Fruit fly (Drosophila melanogaster): ENCODE measurements around the gene mrt.

Gene mrt

dm6 chr3R:27282286-27282685, at the start of gene mrt:
Gene mrt, minus strand, starts transcription at chr3R:27282661.
- TF ChIP-seq CTCF (optimal IDR thresholded peaks at IDR 0.05) (no peak), CG8478 (optimal IDR thresholded peaks at IDR 0.05) (no peak)

dm6 chr3R:27330782-27331181, 48.3 kb upstream of the mrt start, which contains the start of gene CG3330:
Gene CG3330, minus strand, starts transcription at chr3R:27330882.
- TF ChIP-seq CG8478 (optimal IDR thresholded peaks at IDR 0.05) (no peak), CTCF (optimal IDR thresholded peaks at IDR 0.05) (no peak)

DNA sequence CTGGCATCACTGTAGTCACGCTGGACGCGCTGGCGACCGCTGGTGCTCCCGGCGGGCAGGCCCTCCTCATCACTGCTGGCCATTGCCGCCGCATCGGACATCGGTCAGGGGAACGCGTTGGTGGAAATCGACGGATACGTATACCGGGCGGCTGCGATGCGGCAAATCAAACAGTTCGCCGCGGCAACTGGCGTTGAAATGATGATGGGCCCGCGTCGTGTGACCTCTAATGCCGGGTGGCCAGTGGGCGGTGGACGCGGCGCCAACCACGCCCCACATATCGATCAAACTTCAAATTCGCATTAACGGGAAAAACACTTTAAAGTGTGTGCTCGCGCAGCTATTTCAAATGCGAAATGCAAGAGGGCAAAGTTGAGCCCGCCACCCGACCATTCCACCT, 39.8 kb upstream of the mrt start, which contains the start of gene CG3339:
Gene CG3339 (minus strand): TSS at position 101 of the 400 bp plus-strand sequence.
- no peak for TF ChIP-seq CTCF (optimal IDR thresholded peaks at IDR 0.05)
- no peak for TF ChIP-seq CG8478 (optimal IDR thresholded peaks at IDR 0.05)

DNA sequence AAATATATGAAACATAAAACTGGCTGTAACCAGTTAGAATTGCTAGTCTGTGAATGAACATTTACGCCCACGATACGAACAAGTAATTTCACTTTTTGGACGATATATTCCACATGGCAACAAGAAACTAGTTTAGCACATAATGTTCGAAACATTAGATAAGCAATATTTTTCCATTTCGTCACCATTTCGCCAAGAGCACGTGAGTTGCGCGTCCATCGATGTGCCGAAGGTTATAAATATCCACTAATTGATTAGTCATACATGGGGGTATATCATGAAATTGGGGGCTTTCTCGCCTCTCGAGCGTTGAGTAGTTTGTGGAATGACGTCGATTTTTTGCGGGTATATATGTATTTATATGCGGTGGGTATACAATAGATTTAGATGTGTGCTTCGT, 11.7 kb upstream of the mrt start:
- TF ChIP-seq CTCF (optimal IDR thresholded peaks at IDR 0.05) (no peak), CG8478 (optimal IDR thresholded peaks at IDR 0.05) (no peak)

DNA sequence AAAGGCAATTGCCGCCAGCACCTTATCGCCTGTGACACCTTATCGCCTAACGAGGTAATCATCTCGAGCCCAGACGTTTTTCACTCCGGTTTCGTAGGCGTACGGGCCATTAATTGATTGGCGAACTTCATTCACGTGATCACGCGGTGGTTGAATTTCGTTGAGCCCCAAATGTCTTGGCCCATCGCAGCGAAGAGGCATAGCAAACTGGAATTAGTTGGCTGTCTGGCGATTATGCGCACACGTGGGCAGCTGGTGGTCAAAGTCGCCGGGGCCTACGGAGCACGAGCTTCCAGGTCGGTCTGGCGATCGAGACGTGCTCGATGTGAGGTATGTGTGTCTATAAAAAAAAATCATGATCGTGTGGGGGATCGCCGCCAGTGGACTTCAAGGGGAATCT, 10.6 kb upstream of the mrt start:
- TF ChIP-seq CTCF (optimal IDR thresholded peaks at IDR 0.05), result no peak
- no peak for TF ChIP-seq CG8478 (optimal IDR thresholded peaks at IDR 0.05)

- no peak for TF ChIP-seq CG8478 (optimal IDR thresholded peaks at IDR 0.05)
Observed at dm6 chr3R:27292159-27292880, 9.9 kb upstream of the mrt start, which contains the start of gene CG3348. Gene CG3348, minus strand, starts transcription at chr3R:27292209.

dm6 chr3R:27289638-27290037, 7.2 kb upstream of the mrt start:
- TF ChIP-seq CG8478 (optimal IDR thresholded peaks at IDR 0.05) (no peak), CTCF (optimal IDR thresholded peaks at IDR 0.05) (no peak)

dm6 chr3R:27288202-27289135, 6.0 kb upstream of the mrt start, which contains the start of the genes bigmax and Hmu:
Gene bigmax, minus strand, starts transcription at chr3R:27288526.
Gene Hmu, plus strand, starts transcription at chr3R:27288769.
- TF ChIP-seq CTCF (optimal IDR thresholded peaks at IDR 0.05) (peak in 1 of 2 experiments; percentile 7), CG8478 (optimal IDR thresholded peaks at IDR 0.05) (no peak)

DNA sequence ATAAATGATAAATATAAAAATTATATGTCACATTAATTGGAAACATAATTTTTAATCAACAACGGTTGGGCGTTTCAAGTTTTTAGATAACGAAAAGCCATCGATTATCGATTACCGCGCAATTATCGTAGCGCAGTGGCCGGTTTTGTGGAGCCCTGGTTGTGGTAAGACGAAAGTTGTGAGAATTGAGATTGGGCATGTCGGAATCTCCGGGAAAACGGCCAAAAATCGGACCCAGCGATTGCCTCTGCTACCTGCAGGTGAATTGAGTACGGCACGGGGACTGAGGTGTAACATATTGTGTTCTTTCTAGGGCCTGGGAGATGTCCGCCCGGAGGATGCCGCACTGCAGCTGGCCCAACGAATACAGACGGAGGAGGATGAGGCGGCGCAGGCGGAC, 1.2 kb upstream of the mrt start, which contains the start of gene CG3368:
Gene CG3368 (plus strand): TSS at position 136 of the 400 bp plus-strand sequence.
- no peak for TF ChIP-seq CTCF (optimal IDR thresholded peaks at IDR 0.05)
- no peak for TF ChIP-seq CG8478 (optimal IDR thresholded peaks at IDR 0.05)

DNA sequence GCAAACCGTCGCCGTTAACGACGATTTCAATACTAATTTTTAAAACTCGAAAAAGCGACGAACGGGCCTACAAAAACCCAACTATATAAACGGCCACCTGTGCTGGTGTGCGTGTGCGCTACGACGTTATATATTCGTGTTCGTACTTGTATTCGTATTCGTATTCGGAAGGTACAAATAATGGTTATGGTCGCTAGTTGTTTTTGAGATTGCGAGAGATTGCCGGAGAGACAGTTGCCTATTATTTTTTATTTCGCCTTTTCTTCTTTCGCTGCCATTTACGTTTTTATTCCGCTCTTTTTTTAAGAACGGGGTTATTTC, 690 bp downstream of the mrt start:
- TF ChIP-seq CTCF (optimal IDR thresholded peaks at IDR 0.05) (peak in 1 of 2 experiments; percentile 16), CG8478 (optimal IDR thresholded peaks at IDR 0.05) (no peak)

DNA sequence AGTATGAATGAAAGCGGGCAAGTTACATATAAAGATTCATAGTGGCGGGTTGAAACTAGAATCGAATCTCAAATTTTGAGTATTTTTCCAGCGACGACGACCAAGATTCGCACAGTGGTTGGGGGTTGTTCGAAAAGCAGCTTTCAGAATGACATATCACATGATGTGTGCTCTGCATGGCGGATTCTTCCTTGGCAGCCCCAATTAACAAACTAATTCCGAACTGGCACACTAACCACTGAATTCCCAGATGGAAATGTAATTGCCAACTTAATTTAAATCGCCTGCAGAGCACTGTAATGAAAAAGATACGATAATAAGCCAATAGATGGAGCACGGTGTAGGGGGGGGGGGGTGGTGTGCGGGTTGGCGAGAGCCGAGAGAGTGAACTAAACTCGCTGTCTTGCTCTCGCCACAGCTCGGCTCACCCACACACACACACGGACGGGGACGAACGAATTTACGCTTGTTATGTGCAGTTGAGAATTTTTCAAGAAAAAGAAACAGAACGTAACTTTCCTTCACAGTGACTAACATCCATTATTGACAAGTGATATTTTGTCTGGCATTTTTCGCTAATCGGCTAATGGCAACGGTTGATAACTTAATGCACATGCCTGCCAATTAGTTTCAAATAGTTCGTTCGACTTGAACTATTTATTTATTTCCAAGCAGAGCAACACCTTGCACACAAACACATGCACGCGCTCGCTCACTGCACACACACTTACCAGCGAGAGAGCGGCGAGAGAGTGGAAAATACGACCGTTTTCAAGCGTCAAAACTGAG, 1.2 kb downstream of the mrt start:
- TF ChIP-seq CTCF (optimal IDR thresholded peaks at IDR 0.05), result peak; percentile 3 to 15
- no peak for TF ChIP-seq CG8478 (optimal IDR thresholded peaks at IDR 0.05)

DNA sequence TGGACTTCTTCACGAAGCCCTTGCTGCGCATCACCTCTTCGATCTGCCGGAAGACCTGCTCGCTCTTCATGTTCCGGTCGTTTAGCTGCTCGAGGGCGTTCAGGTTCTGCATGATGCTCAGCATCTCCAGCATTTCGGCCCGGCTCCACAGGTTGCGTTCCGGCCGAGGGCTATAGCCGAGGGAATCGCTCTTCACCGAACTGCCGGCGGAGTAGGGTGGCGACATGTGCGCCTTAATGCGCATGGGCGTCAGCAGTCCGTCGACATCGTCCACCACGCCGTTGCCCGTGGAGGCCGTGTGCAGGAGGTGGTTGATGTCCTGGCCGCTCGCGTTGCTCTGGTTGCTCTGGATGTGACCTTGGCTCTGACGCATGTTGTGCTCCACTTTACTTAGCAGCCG, 3.0 kb downstream of the mrt start:
- TF ChIP-seq CG8478 (optimal IDR thresholded peaks at IDR 0.05) (no peak), CTCF (optimal IDR thresholded peaks at IDR 0.05) (no peak)

- TF ChIP-seq CTCF (optimal IDR thresholded peaks at IDR 0.05), result no peak
- no peak for TF ChIP-seq CG8478 (optimal IDR thresholded peaks at IDR 0.05)
Observed at dm6 chr3R:27274533-27275447, 7.7 kb downstream of the mrt start, which contains the start of gene CG5938. Gene CG5938, plus strand, starts transcription at chr3R:27274794.
